Fruit fly (Drosophila melanogaster): ENCODE data around the gene CG14957.

Gene CG14957

DNA sequence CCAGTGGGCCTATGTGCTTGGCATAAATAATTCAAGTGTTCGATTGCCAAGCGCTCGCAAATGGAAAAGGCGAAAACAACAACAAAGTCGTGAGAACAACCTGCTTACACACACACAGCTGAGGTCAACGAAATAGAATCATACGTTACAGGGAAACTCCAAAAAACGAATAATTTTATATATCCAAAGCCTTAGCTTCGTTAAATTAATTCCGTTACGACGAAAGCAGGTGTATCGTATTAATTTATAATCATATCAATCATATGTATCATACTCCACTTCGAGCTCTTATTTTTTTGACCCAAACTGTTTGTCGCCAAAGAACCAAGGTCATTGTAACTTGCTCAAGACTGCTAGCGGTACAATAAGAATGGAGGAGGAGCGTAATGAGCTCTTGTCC lies 7.9 kb upstream of the CG14957 start (continued):
- TF ChIP-seq Taf1 (GFP tag; IDR thresholded peaks at IDR 0.05) (peak; percentile 82), CG7556 (GFP tag; optimal IDR thresholded peaks at IDR 0.05) (peak; percentile 88), Mrtf (GFP tag; IDR thresholded peaks at IDR 0.05) (peak; percentile 85), CG6689 (GFP tag; IDR thresholded peaks at IDR 0.05) (peak; percentile 91), C15 (GFP tag; IDR thresholded peaks at IDR 0.05) (peak; percentile 81; the same call in 2 of the 3 replicates), Myb (GFP tag; optimal IDR thresholded peaks at IDR 0.05) (peak; percentile 48), Sox100B (GFP tag; optimal IDR thresholded peaks at IDR 0.05) (no peak), CG17328 (GFP tag; IDR thresholded peaks at IDR 0.05) (peak; percentile 89), CG10274 (GFP tag; optimal IDR thresholded peaks at IDR 0.05) (peak; percentile 60), unc-4 (GFP tag; IDR thresholded peaks at IDR 0.05; ENCODE audit: partially characterized antibody) (no peak), ewg (GFP tag; optimal IDR thresholded peaks at IDR 0.05) (peak; percentile 59), CG2712 (tag; optimal IDR thresholded peaks at IDR 0.05) (peak; percentile 92), CG12104 (GFP tag; optimal IDR thresholded peaks at IDR 0.05) (peak; percentile 70), CG8478 (optimal IDR thresholded peaks at IDR 0.05) (no peak), ara (GFP tag; IDR thresholded peaks at IDR 0.05) (peak; percentile 89), Ets97D (GFP tag; optimal IDR thresholded peaks at IDR 0.05) (peak; percentile 46), Dek (tag; optimal IDR thresholded peaks at IDR 0.05) (peak; percentile 80), Hr78 (GFP tag; optimal IDR thresholded peaks at IDR 0.05) (no peak), CG15601 (tag; optimal IDR thresholded peaks at IDR 0.05) (no peak), CG1647 (GFP tag; optimal IDR thresholded peaks at IDR 0.05) (peak; percentile 61), CG3281 (GFP tag; optimal IDR thresholded peaks at IDR 0.05) (peak; percentile 93), MTF-1 (GFP tag; optimal IDR thresholded peaks at IDR 0.05; ENCODE audit: borderline replicate concordance) (peak; percentile 75), cas (GFP tag; IDR thresholded peaks at IDR 0.05) (peak; percentile 83), usp (GFP tag; optimal IDR thresholded peaks at IDR 0.05) (no peak), CG12236 (GFP tag; optimal IDR thresholded peaks at IDR 0.05) (peak; percentile 57), CG7987 (GFP tag; optimal IDR thresholded peaks at IDR 0.05) (peak; percentile 78), Ssrp (tag; optimal IDR thresholded peaks at IDR 0.05) (peak; percentile 75), Camta (GFP tag; optimal IDR thresholded peaks at IDR 0.05) (peak; percentile 82), CG31365 (tag; optimal IDR thresholded peaks at IDR 0.05) (peak; percentile 72), phol (tag; optimal IDR thresholded peaks at IDR 0.05) (peak; percentile 87), HmgD (GFP tag; optimal IDR thresholded peaks at IDR 0.05) (no peak), CG9727 (GFP tag; optimal IDR thresholded peaks at IDR 0.05) (peak; percentile 80), ase (GFP tag; IDR thresholded peaks at IDR 0.05) (peak; percentile 82), Mes4 (GFP tag; optimal IDR thresholded peaks at IDR 0.05) (peak; percentile 60), CG12219 (GFP tag; optimal IDR thresholded peaks at IDR 0.05) (peak; percentile 86), CG4424 (GFP tag; optimal IDR thresholded peaks at IDR 0.05) (peak; percentile 90), Oaz (GFP tag; IDR thresholded peaks at IDR 0.05) (peak; percentile 67), CG15073 (GFP tag; optimal IDR thresholded peaks at IDR 0.05) (peak; percentile 40), Blimp-1 (GFP tag; optimal IDR thresholded peaks at IDR 0.05) (peak; percentile 88), CHES-1-like (GFP tag; optimal IDR thresholded peaks at IDR 0.05) (peak; percentile 56), Gsc (GFP tag; IDR thresholded peaks at IDR 0.05) (peak; percentile 57; the same call in 1 of the 2 replicates), Hmr (GFP tag; optimal IDR thresholded peaks at IDR 0.05) (peak; percentile 89), klu (GFP tag; IDR thresholded peaks at IDR 0.05) (peak; percentile 62), esg (GFP tag; conservative IDR thresholded peaks at IDR 0.05) (peak; percentile 71), ranshi (GFP tag; IDR thresholded peaks at IDR 0.05) (peak; percentile 91), CG8924 (tag; optimal IDR thresholded peaks at IDR 0.05) (peak; percentile 84), CG7271 (tag; optimal IDR thresholded peaks at IDR 0.05) (peak; percentile 55), ind (GFP tag; optimal IDR thresholded peaks at IDR 0.05) (peak; percentile 85), Fer3 (tag; optimal IDR thresholded peaks at IDR 0.05) (peak; percentile 89), CG14014 (GFP tag; IDR thresholded peaks at IDR 0.05) (peak; percentile 89), Bdp1 (GFP tag; optimal IDR thresholded peaks at IDR 0.05) (peak; percentile 53), CG3838 (GFP tag; optimal IDR thresholded peaks at IDR 0.05) (peak; percentile 4)

Measured in whole organism, embryonic.